Worm (Caenorhabditis elegans) whole organism, L2 larva: Measurements from ENCODE around the gene ZK617.26.

Source experiments
- C34F6.9 ChIP-seq: fragments of 150-350 bp; optimal IDR thresholded peaks from 2 replicates; lab custom pipeline; 2014; ENCODE audit warnings: missing biosample characterization, missing genetic modification characterization
- F13H6.1 ChIP-seq: sonication (generic microtip); optimal IDR thresholded peaks from 2 replicates; lab custom pipeline; 2016; ENCODE audit warnings: missing genetic modification characterization, missing compliant biosample characterization
- R02D3.7 ChIP-seq: fragments of 150-350 bp; optimal IDR thresholded peaks from 2 replicates; lab custom pipeline; 2014; ENCODE audit warnings: missing biosample characterization, missing genetic modification characterization
- Y55F3AM.14 ChIP-seq: fragments of 200-800 bp; sonication (Bioruptor generic); optimal IDR thresholded peaks from 2 replicates; lab custom pipeline; 2018; ENCODE audit warnings: mild to moderate bottlenecking, missing genetic modification characterization, missing compliant biosample characterization
- ZK546.5 ChIP-seq: sonication (generic microtip); optimal IDR thresholded peaks from 2 replicates; lab custom pipeline; 2017; ENCODE audit warnings: missing biosample characterization, missing genetic modification characterization
- alr-1 ChIP-seq: fragments of 150-350 bp; optimal IDR thresholded peaks from 2 replicates; lab custom pipeline; 2014; ENCODE audit warnings: missing biosample characterization, missing genetic modification characterization
- aly-2 ChIP-seq: fragments of 150-350 bp; optimal IDR thresholded peaks from 2 replicates; lab custom pipeline; 2014; ENCODE audit warnings: missing biosample characterization, missing genetic modification characterization
- ama-1 ChIP-seq: fragments of 150-350 bp; optimal IDR thresholded peaks from 2 replicates; lab custom pipeline; 2018; ENCODE audit warnings: inconsistent platforms
- blmp-1 ChIP-seq: sonication (generic microtip); optimal IDR thresholded peaks from 2 replicates; lab custom pipeline; 2017; ENCODE audit warnings: missing genetic modification characterization, mild to moderate bottlenecking, missing compliant biosample characterization, antibody characterized with exemption, moderate library complexity; ENCODE audit not compliant: insufficient read depth
- ceh-16 ChIP-seq: fragments of 150-350 bp; optimal IDR thresholded peaks from 2 replicates; lab custom pipeline; 2014; ENCODE audit warnings: missing biosample characterization, missing genetic modification characterization
- ceh-82 ChIP-seq: fragments of 150-350 bp; optimal IDR thresholded peaks from 2 replicates; lab custom pipeline; 2014; ENCODE audit warnings: missing biosample characterization, missing genetic modification characterization
- crh-2 ChIP-seq: sonication (generic microtip); optimal IDR thresholded peaks from 2 replicates; lab custom pipeline; 2017; ENCODE audit warnings: missing biosample characterization, missing genetic modification characterization
- dmd-4 ChIP-seq: sonication (generic microtip); optimal IDR thresholded peaks from 2 replicates; lab custom pipeline; 2017; ENCODE audit warnings: missing biosample characterization, missing genetic modification characterization
- egl-27 ChIP-seq: sonication (generic microtip); optimal IDR thresholded peaks from 3 replicates; lab custom pipeline; 2017; ENCODE audit warnings: missing biosample characterization, missing genetic modification reagents, missing genetic modification characterization
- elt-1 ChIP-seq: fragments of 150-350 bp; optimal IDR thresholded peaks from 2 replicates; lab custom pipeline; 2014; ENCODE audit warnings: missing biosample characterization, missing genetic modification characterization
- elt-3 ChIP-seq: sonication (generic microtip); optimal IDR thresholded peaks from 2 replicates; lab custom pipeline; 2017; ENCODE audit warnings: missing biosample characterization, missing genetic modification characterization
- fos-1 ChIP-seq: fragments of 150-350 bp; optimal IDR thresholded peaks from 2 replicates; lab custom pipeline; 2014; ENCODE audit warnings: missing biosample characterization, missing genetic modification characterization
- gmeb-1 ChIP-seq: fragments of 150-350 bp; optimal IDR thresholded peaks from 2 replicates; lab custom pipeline; 2014; ENCODE audit warnings: missing biosample characterization, missing genetic modification characterization
- lin-11 ChIP-seq: fragments of 150-350 bp; sonication (generic microtip); optimal IDR thresholded peaks from 2 replicates; lab custom pipeline; 2014; ENCODE audit warnings: missing biosample characterization, missing genetic modification characterization, inconsistent platforms, mixed read lengths
- lin-13 ChIP-seq: fragments of 150-350 bp; optimal IDR thresholded peaks from 2 replicates; lab custom pipeline; 2014; ENCODE audit warnings: missing biosample characterization, missing genetic modification reagents, missing genetic modification characterization
- lin-39 ChIP-seq: fragments of 150-350 bp; optimal IDR thresholded peaks from 2 replicates; lab custom pipeline; 2014; ENCODE audit warnings: missing biosample characterization, missing genetic modification reagents, missing genetic modification characterization
- lsy-2 ChIP-seq, 2 experiments: fragments of 150-350 bp in 1 of 2; sonication (generic microtip) in 1 of 2; optimal IDR thresholded peaks; 2 replicates each; lab custom pipeline; 2014 to 2017; ENCODE audit warnings: missing biosample characterization in 2 of 2, missing genetic modification characterization in 2 of 2
- mab-5 ChIP-seq: fragments of 150-350 bp; optimal IDR thresholded peaks from 2 replicates; lab custom pipeline; 2014; ENCODE audit warnings: missing biosample characterization, missing genetic modification characterization
- mbf-1 ChIP-seq: sonication (generic microtip); optimal IDR thresholded peaks from 2 replicates; lab custom pipeline; 2017; ENCODE audit warnings: missing biosample characterization, missing genetic modification characterization
- mdl-1 ChIP-seq, 2 experiments: fragments of 150-350 bp in 1 of 2; sonication (generic microtip) in 1 of 2; optimal IDR thresholded peaks; 2 replicates each; lab custom pipeline; 2017; ENCODE audit warnings: missing biosample characterization in 2 of 2, missing genetic modification characterization in 2 of 2
- nhr-10 ChIP-seq: sonication (generic microtip); optimal IDR thresholded peaks from 2 replicates; lab custom pipeline; 2017; ENCODE audit warnings: missing biosample characterization, missing genetic modification characterization
- nhr-11 ChIP-seq: fragments of 150-350 bp; optimal IDR thresholded peaks from 2 replicates; lab custom pipeline; 2014; ENCODE audit warnings: missing biosample characterization, missing genetic modification characterization
- nhr-12 ChIP-seq: fragments of 150-350 bp; optimal IDR thresholded peaks from 2 replicates; lab custom pipeline; 2014; ENCODE audit warnings: missing biosample characterization, missing genetic modification characterization
- nhr-129 ChIP-seq: fragments of 150-350 bp; optimal IDR thresholded peaks from 2 replicates; lab custom pipeline; 2014; ENCODE audit warnings: missing biosample characterization, missing genetic modification characterization
- nhr-21 ChIP-seq: fragments of 150-350 bp; optimal IDR thresholded peaks from 2 replicates; lab custom pipeline; 2014; ENCODE audit warnings: missing biosample characterization, missing genetic modification characterization
- nhr-23 ChIP-seq: fragments of 150-350 bp; optimal IDR thresholded peaks from 2 replicates; lab custom pipeline; 2014; ENCODE audit warnings: missing biosample characterization, missing genetic modification reagents, missing genetic modification characterization
- nhr-237 ChIP-seq: fragments of 150-350 bp; optimal IDR thresholded peaks from 2 replicates; lab custom pipeline; 2014; ENCODE audit warnings: missing biosample characterization, missing genetic modification characterization
- nhr-25 ChIP-seq: fragments of 150-350 bp; sonication (generic microtip); optimal IDR thresholded peaks from 3 replicates; lab custom pipeline; 2014; ENCODE audit warnings: missing biosample characterization, missing genetic modification characterization
- nhr-6 ChIP-seq: fragments of 150-350 bp; optimal IDR thresholded peaks from 2 replicates; lab custom pipeline; 2014; ENCODE audit warnings: missing biosample characterization, missing genetic modification characterization
- nhr-77 ChIP-seq: fragments of 150-350 bp; optimal IDR thresholded peaks from 2 replicates; lab custom pipeline; 2014; ENCODE audit warnings: missing biosample characterization, missing genetic modification characterization
- peb-1 ChIP-seq: fragments of 150-350 bp; optimal IDR thresholded peaks from 2 replicates; lab custom pipeline; 2014; ENCODE audit warnings: missing biosample characterization, missing genetic modification characterization
- sem-4 ChIP-seq: fragments of 150-350 bp; optimal IDR thresholded peaks from 2 replicates; lab custom pipeline; 2014; ENCODE audit warnings: missing biosample characterization, missing genetic modification reagents, missing genetic modification characterization
- skn-1 ChIP-seq: sonication (generic microtip); optimal IDR thresholded peaks from 2 replicates; lab custom pipeline; 2017; ENCODE audit warnings: missing biosample characterization, missing genetic modification characterization
- sma-9 ChIP-seq, 2 experiments: fragments of 150-350 bp in 1 of 2; sonication (generic microtip) in 1 of 2; optimal IDR thresholded peaks; 2 replicates each; lab custom pipeline; 2014 to 2016; ENCODE audit warnings: missing genetic modification characterization in 2 of 2, mild to moderate bottlenecking in 1 of 2, missing biosample characterization in 1 of 2, missing compliant biosample characterization in 1 of 2, missing genetic modification reagents in 1 of 2, moderate library complexity in 1 of 2
- snpc-4 ChIP-seq: fragments of 150-350 bp; optimal IDR thresholded peaks from 2 replicates; lab custom pipeline; 2014; ENCODE audit warnings: missing biosample characterization, missing genetic modification characterization
- unc-39 ChIP-seq: fragments of 150-350 bp; optimal IDR thresholded peaks from 2 replicates; lab custom pipeline; 2014; ENCODE audit warnings: missing biosample characterization, missing genetic modification characterization
- unc-55 ChIP-seq: fragments of 150-350 bp; sonication (generic microtip); optimal IDR thresholded peaks from 3 replicates; lab custom pipeline; 2014; ENCODE audit warnings: missing biosample characterization, missing genetic modification reagents, missing genetic modification characterization
- unc-62 ChIP-seq: fragments of 150-350 bp; optimal IDR thresholded peaks from 2 replicates; lab custom pipeline; 2014; ENCODE audit warnings: missing biosample characterization, missing genetic modification reagents, missing genetic modification characterization
- zag-1 ChIP-seq: fragments of 150-350 bp; optimal IDR thresholded peaks from 2 replicates; lab custom pipeline; 2014; ENCODE audit warnings: missing biosample characterization, missing genetic modification characterization
- ztf-1 ChIP-seq: fragments of 200-800 bp; sonication (Bioruptor generic); conservative IDR thresholded peaks from 2 replicates; pipeline ENCODE4 v1.3.6; 2022; ENCODE audit warnings: missing genetic modification characterization, missing compliant biosample characterization
- ztf-11 ChIP-seq: sonication (generic microtip); optimal IDR thresholded peaks from 2 replicates; lab custom pipeline; 2017; ENCODE audit warnings: missing biosample characterization, missing genetic modification characterization
- ztf-4 ChIP-seq: fragments of 150-350 bp; optimal IDR thresholded peaks from 2 replicates; lab custom pipeline; 2014; ENCODE audit warnings: missing biosample characterization, missing genetic modification characterization

Gene ZK617.26

DNA sequence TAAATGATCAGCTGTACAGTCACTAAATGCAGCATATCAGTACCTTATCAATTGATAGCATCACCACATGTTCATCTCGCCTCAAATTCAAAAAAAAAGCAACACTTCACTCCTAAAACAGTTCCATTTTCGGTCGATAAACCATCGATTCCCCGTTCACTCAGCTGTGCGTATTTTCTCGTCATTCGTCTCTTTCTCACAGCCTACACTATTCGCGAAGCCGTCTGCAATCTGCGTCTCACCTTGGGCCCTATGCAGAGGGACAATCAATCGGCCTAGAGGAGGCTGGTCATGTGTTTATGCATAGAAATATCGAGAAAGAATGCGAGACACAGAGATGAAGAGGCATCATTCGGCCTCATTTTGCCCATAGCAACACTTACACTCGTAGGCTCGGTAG is 21.6 kb upstream of the ZK617.26 start (continued):
- TF ChIP-seq egl-27 (peak; percentile 61), mdl-1 (tag; optimal IDR thresholded peaks at IDR 0.05; lab: Kevin White, UChicago) (peak in 1 of 2 experiments; percentile 55), nhr-129 (tag; lab: Kevin White, UChicago) (peak; percentile 99), nhr-23 (tag; lab: Kevin White, UChicago) (no peak), alr-1 (peak; percentile 28)

DNA sequence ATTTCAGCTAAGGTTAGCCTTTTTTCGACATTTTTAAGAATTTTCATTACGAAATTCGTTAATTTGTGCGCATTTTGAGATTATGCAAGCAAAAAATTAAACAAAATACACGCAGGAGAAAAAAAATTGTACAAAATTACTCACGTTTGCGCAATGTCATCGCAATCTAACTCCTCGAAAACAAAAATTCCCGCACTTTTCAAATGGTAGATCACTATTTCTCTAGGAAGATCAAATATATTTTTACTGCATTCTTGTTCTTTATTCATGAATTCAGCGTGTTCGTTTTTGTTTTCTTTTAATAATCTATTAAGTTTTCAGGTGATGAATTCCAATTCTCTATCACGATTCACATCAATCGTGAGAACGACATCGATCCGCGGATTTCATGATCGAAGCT is 20.2 kb upstream of the ZK617.26 start, which contains the start of the genes T12G3.6 and mrpl-51:
TSS of gene T12G3.6 (minus strand) at position 269 of the 400 bp plus-strand sequence.
TSS of gene mrpl-51 (plus strand) at position 322 of the 400 bp plus-strand sequence.
- TF ChIP-seq mdl-1 (tag; optimal IDR thresholded peaks at IDR 0.05; lab: Kevin White, UChicago) = no peak
- no peak for TF ChIP-seq R02D3.7 (tag; lab: Kevin White, UChicago)
- TF ChIP-seq crh-2 (tag; lab: Kevin White, UChicago) = no peak
- no peak for TF ChIP-seq nhr-23 (tag; lab: Kevin White, UChicago)
- TF ChIP-seq sma-9 (GFP tag; optimal IDR thresholded peaks at IDR 0.05; lab: Kevin White, UChicago) = no peak
- TF ChIP-seq sma-9 (tag; optimal IDR thresholded peaks at IDR 0.05; lab: Kevin White, UChicago) = no peak
- TF ChIP-seq nhr-6 (tag; lab: Kevin White, UChicago) = no peak
- no peak for TF ChIP-seq snpc-4
- TF ChIP-seq peb-1 (tag; lab: Kevin White, UChicago) = no peak
- TF ChIP-seq mab-5 (tag; lab: Kevin White, UChicago) = no peak
- TF ChIP-seq ztf-4 = no peak
- no peak for TF ChIP-seq elt-1 (tag; lab: Kevin White, UChicago)
- TF ChIP-seq lin-13 = no peak
- no peak for TF ChIP-seq unc-39 (tag; lab: Kevin White, UChicago)
- TF ChIP-seq ztf-1 = no peak
- TF ChIP-seq Y55F3AM.14 (GFP tag; lab: Kevin White, UChicago) = no peak
- no peak for TF ChIP-seq lin-11

DNA sequence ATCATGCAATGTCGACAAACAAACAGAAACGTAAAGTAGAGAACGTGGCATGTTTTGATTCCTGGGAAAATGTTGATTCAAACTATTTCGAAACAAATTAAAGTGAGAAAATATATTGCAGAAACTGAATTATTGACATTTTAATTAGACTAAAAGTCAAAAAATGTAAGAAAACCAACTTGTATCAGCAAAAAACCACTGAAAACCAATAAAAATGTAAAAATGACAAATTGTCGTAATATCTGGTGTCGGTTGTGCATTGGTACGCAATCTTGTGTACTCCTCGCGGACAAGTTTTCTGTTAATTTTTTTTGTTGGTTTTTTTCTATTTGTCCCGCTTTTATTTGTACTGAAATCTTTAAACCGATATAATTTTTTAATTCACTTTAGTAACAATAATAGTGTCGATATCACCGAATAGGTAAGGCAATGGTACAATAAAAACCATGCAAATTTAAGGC is 19.0 kb upstream of the ZK617.26 start, which contains the start of gene T12G3.11:
TSS of gene T12G3.11 (minus strand) at position 51 of the 461 bp plus-strand sequence.
- TF ChIP-seq ama-1 (lab: Kevin White, UChicago) = no peak
- no peak for TF ChIP-seq nhr-77
- TF ChIP-seq lin-13 = peak; percentile 31
- no peak for TF ChIP-seq mdl-1 (tag; optimal IDR thresholded peaks at IDR 0.05; lab: Kevin White, UChicago)
- TF ChIP-seq egl-27 = no peak
- TF ChIP-seq nhr-25 = peak; percentile 9
- no peak for TF ChIP-seq ZK546.5
- no peak for TF ChIP-seq elt-3 (tag; lab: Kevin White, UChicago)
- TF ChIP-seq C34F6.9 (tag; lab: Kevin White, UChicago) = peak; percentile 63
- TF ChIP-seq alr-1 = no peak
- peak; percentile 25 for TF ChIP-seq gmeb-1 (tag; lab: Kevin White, UChicago)
- no peak for TF ChIP-seq aly-2 (tag; lab: Kevin White, UChicago)
- TF ChIP-seq dmd-4 (tag; lab: Kevin White, UChicago) = no peak
- TF ChIP-seq nhr-11 = no peak
- TF ChIP-seq ztf-4 = no peak
- TF ChIP-seq nhr-12 (tag; lab: Kevin White, UChicago) = no peak
- TF ChIP-seq nhr-21 = no peak
- TF ChIP-seq blmp-1 (tag; lab: Kevin White, UChicago) = peak; percentile 23
- TF ChIP-seq sma-9 (GFP tag; optimal IDR thresholded peaks at IDR 0.05; lab: Kevin White, UChicago) = peak; percentile 5
- no peak for TF ChIP-seq sma-9 (tag; optimal IDR thresholded peaks at IDR 0.05; lab: Kevin White, UChicago)
- TF ChIP-seq nhr-23 (tag; lab: Kevin White, UChicago) = no peak
- TF ChIP-seq lin-39 (tag; lab: Kevin White, UChicago) = no peak
- no peak for TF ChIP-seq mbf-1 (tag; lab: Kevin White, UChicago)
- no peak for TF ChIP-seq lin-11
- peak; percentile 30 for TF ChIP-seq F13H6.1 (tag; lab: Kevin White, UChicago)
- TF ChIP-seq skn-1 = no peak
- TF ChIP-seq ztf-11 (tag; lab: Kevin White, UChicago) = no peak
- TF ChIP-seq unc-55 = peak; percentile 77
- no peak for TF ChIP-seq snpc-4
- TF ChIP-seq unc-39 (tag; lab: Kevin White, UChicago) = no peak
- TF ChIP-seq unc-62 (GFP tag; lab: Kevin White, UChicago) = no peak
- no peak for TF ChIP-seq R02D3.7 (tag; lab: Kevin White, UChicago)
- no peak for TF ChIP-seq nhr-6 (tag; lab: Kevin White, UChicago)
- no peak for TF ChIP-seq nhr-10
- TF ChIP-seq fos-1 (tag; lab: Kevin White, UChicago) = peak; percentile 9
- peak; percentile 18 to 80 for TF ChIP-seq lsy-2 (tag; optimal IDR thresholded peaks at IDR 0.05; lab: Kevin White, UChicago)
- TF ChIP-seq ceh-82 (tag; lab: Kevin White, UChicago) = no peak
- no peak for TF ChIP-seq peb-1 (tag; lab: Kevin White, UChicago)
- no peak for TF ChIP-seq sem-4 (tag; lab: Kevin White, UChicago)
- TF ChIP-seq elt-1 (tag; lab: Kevin White, UChicago) = no peak
- no peak for TF ChIP-seq crh-2 (tag; lab: Kevin White, UChicago)
- TF ChIP-seq ztf-1 = no peak
- no peak for TF ChIP-seq mab-5 (tag; lab: Kevin White, UChicago)
- TF ChIP-seq ceh-16 (tag; lab: Kevin White, UChicago) = no peak
- no peak for TF ChIP-seq nhr-237 (tag; lab: Kevin White, UChicago)
- no peak for TF ChIP-seq zag-1 (tag; lab: Kevin White, UChicago)
